Worm (Caenorhabditis elegans): ENCODE results near the gene H28G03.3.

ce11 chrX:5265356-5265755, 39.2 kb upstream of the H28G03.3 start:
- no peak for TF ChIP-seq sox-2 (GFP tag; IDR thresholded peaks at IDR 0.05)
- TF ChIP-seq pha-2 (tag; optimal IDR thresholded peaks at IDR 0.05) = no peak
- no peak for TF ChIP-seq fkh-6 (tag; optimal IDR thresholded peaks at IDR 0.05)
- no peak for TF ChIP-seq hlh-30 (tag; optimal IDR thresholded peaks at IDR 0.05; ENCODE audit: insufficient read depth)
- no peak for TF ChIP-seq unc-55 (GFP tag; optimal IDR thresholded peaks at IDR 0.05)

Data from whole organism, late embryonic.